Fruit fly (Drosophila melanogaster) whole organism, prepupa: ENCODE data around the gene CG7806.

ENCODE experiments used
- CG10669 ChIP-seq: fragments of 200-800 bp; sonication (Bioruptor generic); optimal IDR thresholded peaks from 3 replicates; lab custom pipeline; 2018; ENCODE audit warnings: missing biosample characterization, mild to moderate bottlenecking, missing genetic modification characterization, moderate library complexity
- CG11294 ChIP-seq: fragments of 200-800 bp; sonication (Bioruptor generic); IDR thresholded peaks from 2 replicates; pipeline ENCODE4 v1.3.6; 2022; ENCODE audit warnings: missing biosample characterization, missing genetic modification characterization
- CG6792 ChIP-seq: fragments of 200-800 bp; sonication (Bioruptor generic); optimal IDR thresholded peaks from 3 replicates; lab custom pipeline; 2016; ENCODE audit warnings: missing biosample characterization, missing genetic modification characterization
- CG7368 ChIP-seq: fragments of 200-800 bp; sonication (Bioruptor generic); optimal IDR thresholded peaks from 3 replicates; lab custom pipeline; 2016; ENCODE audit warnings: missing biosample characterization, missing genetic modification characterization
- CG8319 ChIP-seq: fragments of 200-800 bp; sonication (Bioruptor generic); optimal IDR thresholded peaks from 3 replicates; lab custom pipeline; 2016; ENCODE audit warnings: missing biosample characterization, missing genetic modification characterization
- Ets21C ChIP-seq: fragments of 200-800 bp; sonication (Bioruptor generic); optimal IDR thresholded peaks from 3 replicates; lab custom pipeline; 2016; ENCODE audit warnings: missing biosample characterization, missing genetic modification characterization
- Hr39 ChIP-seq: fragments of 200-800 bp; sonication (Bioruptor generic); optimal IDR thresholded peaks from 2 replicates; lab custom pipeline; 2016; ENCODE audit warnings: missing biosample characterization, missing genetic modification characterization
- OdsH ChIP-seq: fragments of 200-800 bp; sonication (Bioruptor generic); optimal IDR thresholded peaks from 3 replicates; lab custom pipeline; 2016; ENCODE audit warnings: missing biosample characterization, missing genetic modification characterization
- svp ChIP-seq: fragments of 200-800 bp; sonication (Bioruptor generic); peaks from one replicate; lab custom pipeline; 2016; ENCODE audit warnings: missing biosample characterization, missing genetic modification characterization

DNA sequence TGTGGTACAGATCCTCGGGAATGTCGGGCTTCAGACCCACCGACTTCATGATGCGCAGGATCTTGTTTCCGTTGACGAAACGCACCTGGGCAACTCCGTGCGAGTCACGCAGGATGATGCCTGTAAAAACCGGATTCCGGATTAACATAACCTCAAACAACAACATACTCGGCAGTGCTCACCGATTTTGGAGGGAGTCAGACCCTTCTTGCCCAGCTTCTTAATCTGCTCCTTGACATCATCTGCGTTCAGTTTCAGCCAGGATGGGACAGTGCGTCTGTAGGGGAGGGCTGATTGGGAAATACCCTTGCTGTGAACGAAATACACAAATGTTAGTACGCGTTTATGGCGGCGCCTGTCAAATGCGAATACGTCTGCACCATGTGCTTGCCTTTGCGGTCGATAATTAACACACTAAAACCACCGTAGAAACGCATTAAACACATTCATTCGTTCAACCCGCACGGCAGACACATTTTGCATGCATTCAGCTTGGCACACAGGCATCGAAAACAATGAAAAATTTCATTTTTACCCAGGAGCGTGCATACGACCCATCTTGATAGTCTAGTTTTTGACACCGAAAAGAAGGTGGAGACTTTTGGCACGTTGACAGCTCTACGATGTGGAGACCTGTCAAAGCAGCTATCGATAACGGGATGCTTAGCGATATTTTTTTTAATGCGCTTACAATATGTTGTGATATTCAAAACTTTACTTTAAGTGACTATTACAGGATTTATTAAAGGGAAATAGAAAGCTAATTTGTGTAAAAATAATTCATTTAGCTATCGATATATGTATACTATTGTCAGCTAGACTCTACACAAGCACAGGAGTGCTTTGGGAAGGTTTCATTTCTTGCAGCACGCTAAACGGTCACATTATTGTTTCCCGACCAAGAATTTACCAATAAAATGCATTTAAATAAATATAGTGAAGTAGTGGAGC is 53.1 kb downstream of the CG7806 start, which contains the start of the genes RpS13 and CSN8:
- TF ChIP-seq svp (no peak), OdsH (GFP tag; lab: Kevin White, UChicago) (no peak), Ets21C (GFP tag; lab: Kevin White, UChicago) (no peak), CG11294 (GFP tag; lab: Robert Waterston, UW) (no peak), Hr39 (GFP tag; lab: Kevin White, UChicago) (peak; percentile 7), CG7368 (no peak), CG10669 (GFP tag; lab: Kevin White, UChicago) (no peak), CG6792 (GFP tag; lab: Kevin White, UChicago) (no peak), CG8319 (GFP tag; lab: Kevin White, UChicago) (no peak)
